Fruit fly (Drosophila melanogaster): Measurements from ENCODE around the gene CG8661.

Gene CG8661

dm6 chrX:17305544-17305943 is 21.2 kb upstream of the CG8661 start (continued):
- TF ChIP-seq ap (GFP tag; IDR thresholded peaks at IDR 0.05) (no peak), CG7963 (GFP tag; IDR thresholded peaks at IDR 0.05; ENCODE audit: partially characterized antibody) (peak; percentile 70; the same call in 2 of the 3 replicates), sens (GFP tag) (peak; percentile 56), insv (GFP tag; optimal IDR thresholded peaks at IDR 0.05) (peak in 1 of 2 experiments; percentile 70), CG32532 (GFP tag; IDR thresholded peaks at IDR 0.05) (no peak), dmrt11E (tag; optimal IDR thresholded peaks at IDR 0.05) (no peak), B-H1 (GFP tag; IDR thresholded peaks at IDR 0.05) (no peak), CG13894 (tag; optimal IDR thresholded peaks at IDR 0.05) (peak; percentile 11), gsb (GFP tag; IDR thresholded peaks at IDR 0.05) (no peak), ttk (GFP tag; IDR thresholded peaks at IDR 0.05) (no peak), Dll (GFP tag; IDR thresholded peaks at IDR 0.05; ENCODE audit: partially characterized antibody) (peak; percentile 58; the same call in 3 of the 4 replicates), CG17912 (GFP tag; optimal IDR thresholded peaks at IDR 0.05) (peak; percentile 35), Doc3 (GFP tag; IDR thresholded peaks at IDR 0.05; ENCODE audit: partially characterized antibody) (peak; percentile 42; the same call in 1 of the 3 replicates), nom (GFP tag; optimal IDR thresholded peaks at IDR 0.05) (peak; percentile 4), CG11504 (tag; optimal IDR thresholded peaks at IDR 0.05) (peak; percentile 5), vvl (GFP tag; IDR thresholded peaks at IDR 0.05) (peak; percentile 90), cg (GFP tag; optimal IDR thresholded peaks at IDR 0.05) (no peak), CG4404 (GFP tag; IDR thresholded peaks at IDR 0.05) (no peak), CG31224 (GFP tag; IDR thresholded peaks at IDR 0.05) (no peak), zen (tag; optimal IDR thresholded peaks at IDR 0.05) (peak; percentile 71), CG12391 (tag; optimal IDR thresholded peaks at IDR 0.05) (peak; percentile 14), sug (tag; optimal IDR thresholded peaks at IDR 0.05) (peak; percentile 1), prd (optimal IDR thresholded peaks at IDR 0.05) (no peak), prd (GFP tag; IDR thresholded peaks at IDR 0.05) (no peak), CG17612 (GFP tag; IDR thresholded peaks at IDR 0.05) (no peak), p53 (GFP tag; optimal IDR thresholded peaks at IDR 0.05) (no peak), Dip2 (GFP tag; IDR thresholded peaks at IDR 0.05) (no peak), CG1529 (GFP tag; optimal IDR thresholded peaks at IDR 0.05) (no peak), CG14441 (GFP tag; IDR thresholded peaks at IDR 0.05) (no peak), E2f2 (GFP tag; IDR thresholded peaks at IDR 0.05) (peak; percentile 95), Hr39 (optimal IDR thresholded peaks at IDR 0.05) (no peak), NC2β (GFP tag; optimal IDR thresholded peaks at IDR 0.05) (peak; percentile 2), Stat92E (GFP tag; optimal IDR thresholded peaks at IDR 0.05) (no peak), CG31441 (GFP tag; IDR thresholded peaks at IDR 0.05) (0 out of 2 replicates have a peak, but pooled peaks have one; percentile 16), CG14710 (tag; optimal IDR thresholded peaks at IDR 0.05) (peak; percentile 49), CG1603 (tag; optimal IDR thresholded peaks at IDR 0.05) (peak; percentile 71), CG15514 (GFP tag; optimal IDR thresholded peaks at IDR 0.05) (peak; percentile 50), aop (GFP tag; IDR thresholded peaks at IDR 0.05) (no peak), CG17802 (tag; optimal IDR thresholded peaks at IDR 0.05) (no peak), grau (tag; optimal IDR thresholded peaks at IDR 0.05) (peak; percentile 2), YL-1 (GFP tag; optimal IDR thresholded peaks at IDR 0.05) (peak; percentile 34), Med (GFP tag) (peak; percentile 67), CG17361 (GFP tag; IDR thresholded peaks at IDR 0.05) (0 out of 3 replicates have a peak, but pooled peaks have one; percentile 11), chm (GFP tag; IDR thresholded peaks at IDR 0.05) (no peak), hkb (optimal IDR thresholded peaks at IDR 0.05) (no peak), hkb (GFP tag; IDR thresholded peaks at IDR 0.05) (no peak), Bgb (GFP tag; IDR thresholded peaks at IDR 0.05; ENCODE audit: partially characterized antibody) (peak; percentile 68), CG17829 (tag; optimal IDR thresholded peaks at IDR 0.05) (peak; percentile 39), CG16813 (GFP tag; IDR thresholded peaks at IDR 0.05; ENCODE audit: partially characterized antibody) (peak; percentile 52; the same call in 2 of the 3 replicates), danr (GFP tag; IDR thresholded peaks at IDR 0.05) (no peak), ato (GFP tag; IDR thresholded peaks at IDR 0.05; ENCODE audit: partially characterized antibody) (peak; percentile 63)
